Fruit fly (Drosophila melanogaster) whole organism, prepupa: Measurements from ENCODE around the gene Fum2.
A peak's percentile ranks its signal among the peaks of the same experiment; 100 is the strongest.

Experiments used
- Blimp-1 ChIP-seq: fragments of 200-800 bp; sonication (Bioruptor generic); optimal IDR thresholded peaks from 3 replicates; lab custom pipeline; 2017; ENCODE audit warnings: missing biosample characterization, missing genetic modification characterization, mild to moderate bottlenecking, moderate library complexity, missing genetic modification reagents
- CG10631 ChIP-seq: fragments of 200-800 bp; sonication (Bioruptor generic); optimal IDR thresholded peaks from 2 replicates; lab custom pipeline; 2016; ENCODE audit warnings: missing biosample characterization, missing genetic modification characterization
- CG10669 ChIP-seq: fragments of 200-800 bp; sonication (Bioruptor generic); optimal IDR thresholded peaks from 3 replicates; lab custom pipeline; 2018; ENCODE audit warnings: missing biosample characterization, mild to moderate bottlenecking, missing genetic modification characterization, moderate library complexity
- CG11902 ChIP-seq: fragments of 200-800 bp; sonication (Bioruptor generic); optimal IDR thresholded peaks from 3 replicates; lab custom pipeline; 2016; ENCODE audit warnings: missing biosample characterization, missing genetic modification characterization
- CG15336 ChIP-seq: fragments of 200-800 bp; sonication (Bioruptor generic); IDR thresholded peaks from 2 replicates; pipeline ENCODE4 v1.3.6; 2022; ENCODE audit warnings: missing biosample characterization, missing genetic modification characterization
- CG1621 ChIP-seq: fragments of 200-800 bp; sonication (Bioruptor generic); optimal IDR thresholded peaks from 3 replicates; lab custom pipeline; 2018; ENCODE audit warnings: missing biosample characterization, mild to moderate bottlenecking, missing genetic modification characterization
- CG16779 ChIP-seq: fragments of 200-800 bp; sonication (Bioruptor generic); optimal IDR thresholded peaks from 3 replicates; lab custom pipeline; 2017; ENCODE audit warnings: missing biosample characterization, mild to moderate bottlenecking, missing genetic modification characterization
- CG3032 ChIP-seq: fragments of 200-800 bp; optimal IDR thresholded peaks from 2 replicates; lab custom pipeline; 2019; ENCODE audit warnings: missing biosample characterization, mild to moderate bottlenecking, missing genetic modification characterization, moderate library complexity
- CG31627 ChIP-seq: fragments of 200-800 bp; sonication (Bioruptor generic); optimal IDR thresholded peaks from 3 replicates; lab custom pipeline; 2016; ENCODE audit warnings: missing biosample characterization, missing genetic modification characterization
- CG32006 ChIP-seq: fragments of 200-800 bp; sonication (Bioruptor generic); optimal IDR thresholded peaks from 3 replicates; lab custom pipeline; 2017; ENCODE audit warnings: missing biosample characterization, mild to moderate bottlenecking, missing genetic modification characterization
- CG3919 ChIP-seq: fragments of 200-800 bp; sonication (Bioruptor generic); optimal IDR thresholded peaks from 3 replicates; lab custom pipeline; 2016; ENCODE audit warnings: missing biosample characterization, missing genetic modification characterization
- CG4318 ChIP-seq: fragments of 200-800 bp; sonication (Bioruptor generic); optimal IDR thresholded peaks from 3 replicates; lab custom pipeline; 2017; ENCODE audit warnings: missing biosample characterization, mild to moderate bottlenecking, missing genetic modification characterization
- CG6163 ChIP-seq: fragments of 200-800 bp; sonication (Bioruptor generic); IDR thresholded peaks from 3 replicates; pipeline ENCODE4 v1.3.6; 2022; ENCODE audit warnings: missing biosample characterization, missing genetic modification characterization
- CG6792 ChIP-seq: fragments of 200-800 bp; sonication (Bioruptor generic); optimal IDR thresholded peaks from 3 replicates; lab custom pipeline; 2016; ENCODE audit warnings: missing biosample characterization, missing genetic modification characterization
- CG6854 ChIP-seq: fragments of 200-800 bp; sonication (Bioruptor generic); optimal IDR thresholded peaks from 2 replicates; lab custom pipeline; 2017; ENCODE audit warnings: missing biosample characterization, mild to moderate bottlenecking, missing genetic modification characterization
- CG8119 ChIP-seq: fragments of 200-800 bp; sonication (Bioruptor generic); IDR thresholded peaks from 3 replicates; pipeline ENCODE4 v1.3.6; 2022; ENCODE audit warnings: missing biosample characterization, missing genetic modification characterization
- CG8319 ChIP-seq: fragments of 200-800 bp; sonication (Bioruptor generic); optimal IDR thresholded peaks from 3 replicates; lab custom pipeline; 2016; ENCODE audit warnings: missing biosample characterization, missing genetic modification characterization
- CG8632 ChIP-seq: fragments of 200-800 bp; sonication (Bioruptor generic); optimal IDR thresholded peaks from 3 replicates; lab custom pipeline; 2016; ENCODE audit warnings: missing biosample characterization, missing genetic modification characterization
- CG9139 ChIP-seq: fragments of 200-800 bp; sonication (Bioruptor generic); optimal IDR thresholded peaks from 3 replicates; lab custom pipeline; 2017; ENCODE audit warnings: missing biosample characterization, mild to moderate bottlenecking, missing genetic modification characterization
- Eip75B ChIP-seq: fragments of 200-800 bp; sonication (Bioruptor generic); optimal IDR thresholded peaks from 3 replicates; lab custom pipeline; 2016; ENCODE audit warnings: missing biosample characterization, missing genetic modification characterization
- Eip78C ChIP-seq: fragments of 200-800 bp; sonication (Bioruptor generic); peaks from one replicate; lab custom pipeline; 2016; ENCODE audit warnings: missing biosample characterization, missing genetic modification characterization
- Eip93F ChIP-seq: fragments of 200-800 bp; sonication (Bioruptor generic); optimal IDR thresholded peaks from 2 replicates; lab custom pipeline; 2016; ENCODE audit warnings: missing biosample characterization, mild to moderate bottlenecking, missing genetic modification characterization
- Ets96B ChIP-seq: fragments of 200-800 bp; optimal IDR thresholded peaks from 2 replicates; lab custom pipeline; 2019; ENCODE audit warnings: missing biosample characterization, mild to moderate bottlenecking, missing genetic modification characterization, moderate library complexity
- Gug ChIP-seq: fragments of 200-800 bp; sonication (Bioruptor generic); IDR thresholded peaks from 2 replicates; pipeline ENCODE4 v1.3.6; 2022; ENCODE audit warnings: missing biosample characterization, missing genetic modification characterization
- Hr38 ChIP-seq: sonication (Bioruptor generic); optimal IDR thresholded peaks from 2 replicates; lab custom pipeline; 2016; ENCODE audit warnings: missing biosample characterization, missing genetic modification characterization
- Hr39 ChIP-seq: fragments of 200-800 bp; sonication (Bioruptor generic); optimal IDR thresholded peaks from 2 replicates; lab custom pipeline; 2016; ENCODE audit warnings: missing biosample characterization, missing genetic modification characterization
- Hr4 ChIP-seq: fragments of 200-800 bp; sonication (Bioruptor generic); optimal IDR thresholded peaks from 3 replicates; lab custom pipeline; 2016; ENCODE audit warnings: missing biosample characterization, missing genetic modification characterization
- Lpt ChIP-seq: fragments of 200-800 bp; sonication (Bioruptor generic); optimal IDR thresholded peaks from 3 replicates; lab custom pipeline; 2016; ENCODE audit warnings: missing biosample characterization, missing genetic modification characterization
- Met ChIP-seq: fragments of 200-800 bp; sonication (Bioruptor generic); optimal IDR thresholded peaks from 3 replicates; lab custom pipeline; 2016; ENCODE audit warnings: missing biosample characterization, missing genetic modification characterization
- OdsH ChIP-seq: fragments of 200-800 bp; sonication (Bioruptor generic); optimal IDR thresholded peaks from 3 replicates; lab custom pipeline; 2016; ENCODE audit warnings: missing biosample characterization, missing genetic modification characterization
- Smox ChIP-seq: fragments of 200-800 bp; sonication (Bioruptor generic); optimal IDR thresholded peaks from 3 replicates; lab custom pipeline; 2016; ENCODE audit warnings: missing biosample characterization, missing genetic modification characterization
- Sox102F ChIP-seq: fragments of 200-800 bp; sonication (Bioruptor generic); optimal IDR thresholded peaks from 2 replicates; lab custom pipeline; 2016; ENCODE audit warnings: missing biosample characterization, mild to moderate bottlenecking, missing genetic modification characterization
- Sox14 ChIP-seq: fragments of 200-800 bp; sonication (Bioruptor generic); optimal IDR thresholded peaks from 3 replicates; lab custom pipeline; 2016; ENCODE audit warnings: missing biosample characterization, missing genetic modification characterization
- Sox15 ChIP-seq: fragments of 200-800 bp; sonication (Bioruptor generic); optimal IDR thresholded peaks from 3 replicates; lab custom pipeline; 2016; ENCODE audit warnings: missing biosample characterization, missing genetic modification characterization
- acj6 ChIP-seq: fragments of 200-800 bp; sonication (Bioruptor generic); optimal IDR thresholded peaks from 3 replicates; lab custom pipeline; 2016; ENCODE audit warnings: missing biosample characterization, missing genetic modification characterization
- cyc ChIP-seq: fragments of 200-800 bp; sonication (Bioruptor generic); optimal IDR thresholded peaks from 3 replicates; lab custom pipeline; 2016; ENCODE audit warnings: missing biosample characterization, missing genetic modification characterization
- dac ChIP-seq: fragments of 200-800 bp; sonication (Bioruptor generic); optimal IDR thresholded peaks from 2 replicates; lab custom pipeline; 2017; ENCODE audit warnings: missing biosample characterization, mild to moderate bottlenecking, missing genetic modification characterization
- esn ChIP-seq: fragments of 200-800 bp; sonication (Bioruptor generic); optimal IDR thresholded peaks from 2 replicates; lab custom pipeline; 2016; ENCODE audit warnings: missing biosample characterization, mild to moderate bottlenecking, missing genetic modification characterization, moderate library complexity
- fd59A ChIP-seq: fragments of 200-800 bp; sonication (Bioruptor generic); optimal IDR thresholded peaks from 2 replicates; lab custom pipeline; 2017; ENCODE audit warnings: missing biosample characterization, mild to moderate bottlenecking, missing genetic modification characterization, missing genetic modification reagents
- fd85E ChIP-seq: fragments of 200-800 bp; sonication (Bioruptor generic); optimal IDR thresholded peaks from 3 replicates; lab custom pipeline; 2016; ENCODE audit warnings: missing biosample characterization, missing genetic modification characterization
- fkh ChIP-seq: fragments of 200-800 bp; sonication (Bioruptor generic); optimal IDR thresholded peaks from 3 replicates; lab custom pipeline; 2017; ENCODE audit warnings: missing biosample characterization, mild to moderate bottlenecking, missing genetic modification characterization, moderate library complexity
- lz ChIP-seq: fragments of 200-800 bp; sonication (Bioruptor generic); optimal IDR thresholded peaks from 3 replicates; lab custom pipeline; 2016; ENCODE audit warnings: missing biosample characterization, missing genetic modification characterization
- net ChIP-seq: fragments of 200-800 bp; sonication (Bioruptor generic); optimal IDR thresholded peaks from 3 replicates; lab custom pipeline; 2016; ENCODE audit warnings: missing biosample characterization, missing genetic modification characterization
- pdm3 ChIP-seq: fragments of 200-800 bp; sonication (Bioruptor generic); optimal IDR thresholded peaks from 3 replicates; lab custom pipeline; 2016; ENCODE audit warnings: missing biosample characterization, missing genetic modification characterization
- salr ChIP-seq, 2 experiments: fragments of 200-800 bp; sonication (Bioruptor generic); optimal IDR thresholded peaks; 3 replicates each; lab custom pipeline; 2016 to 2018; ENCODE audit warnings: missing biosample characterization in 2 of 2, missing genetic modification characterization in 2 of 2, mild to moderate bottlenecking in 1 of 2
- ss ChIP-seq, 2 experiments: fragments of 200-800 bp; sonication (Bioruptor generic); optimal IDR thresholded peaks; 2 replicates in 1 of 2; 3 replicates in 1 of 2; lab custom pipeline; 2017 to 2018; ENCODE audit warnings: mild to moderate bottlenecking in 2 of 2, missing biosample characterization in 2 of 2, missing genetic modification characterization in 2 of 2, moderate library complexity in 1 of 2
- svp ChIP-seq: fragments of 200-800 bp; sonication (Bioruptor generic); peaks from one replicate; lab custom pipeline; 2016; ENCODE audit warnings: missing biosample characterization, missing genetic modification characterization
- topi ChIP-seq: fragments of 200-800 bp; sonication (Bioruptor generic); optimal IDR thresholded peaks from 3 replicates; lab custom pipeline; 2016; ENCODE audit warnings: missing biosample characterization, missing genetic modification characterization

The Fum2 gene

dm6 chrX:6642593-6643257 is 38.8 kb upstream of the Fum2 start (continued):
- peak; percentile 31 for TF ChIP-seq acj6 (GFP tag; lab: Kevin White, UChicago)
- peak; percentile 30 for TF ChIP-seq net (GFP tag; lab: Kevin White, UChicago)
- peak; percentile 84 for TF ChIP-seq svp (GFP tag; lab: Kevin White, UChicago)
- TF ChIP-seq Ets96B (tag; lab: Kevin White, UChicago) = peak; percentile 57
- peak; percentile 66 for TF ChIP-seq esn (GFP tag; lab: Kevin White, UChicago)
- TF ChIP-seq CG9139 (GFP tag; lab: Kevin White, UChicago) = no peak
- peak; percentile 56 for TF ChIP-seq Sox102F (GFP tag; lab: Kevin White, UChicago)
- TF ChIP-seq ss (GFP tag; optimal IDR thresholded peaks at IDR 0.05; lab: Kevin White, UChicago) = peak; percentile 29 to 32
- peak; percentile 61 for TF ChIP-seq Met (GFP tag; lab: Kevin White, UChicago)
- no peak for TF ChIP-seq CG8319 (GFP tag; lab: Kevin White, UChicago)
- no peak for TF ChIP-seq dac (GFP tag; lab: Kevin White, UChicago)
- no peak for TF ChIP-seq salr (GFP tag; optimal IDR thresholded peaks at IDR 0.05; lab: Kevin White, UChicago)
- TF ChIP-seq CG1621 (tag; lab: Kevin White, UChicago) = peak; percentile 15
- no peak for TF ChIP-seq fkh (GFP tag; lab: Kevin White, UChicago)
- TF ChIP-seq CG10631 = peak; percentile 61
- no peak for TF ChIP-seq CG11902 (GFP tag; lab: Kevin White, UChicago)
- TF ChIP-seq Eip75B (GFP tag; lab: Kevin White, UChicago) = peak; percentile 64
- TF ChIP-seq CG16779 (tag; lab: Kevin White, UChicago) = no peak
- TF ChIP-seq Smox (GFP tag; lab: Kevin White, UChicago) = peak; percentile 54
- TF ChIP-seq Blimp-1 (GFP tag; lab: Kevin White, UChicago) = peak; percentile 11
- peak; percentile 44 for TF ChIP-seq cyc (GFP tag; lab: Kevin White, UChicago)
- TF ChIP-seq pdm3 (GFP tag; lab: Kevin White, UChicago) = peak; percentile 60
- TF ChIP-seq Sox14 = peak; percentile 50
- TF ChIP-seq Lpt = no peak
- TF ChIP-seq, all 60 proteins: peak for 45

DNA sequence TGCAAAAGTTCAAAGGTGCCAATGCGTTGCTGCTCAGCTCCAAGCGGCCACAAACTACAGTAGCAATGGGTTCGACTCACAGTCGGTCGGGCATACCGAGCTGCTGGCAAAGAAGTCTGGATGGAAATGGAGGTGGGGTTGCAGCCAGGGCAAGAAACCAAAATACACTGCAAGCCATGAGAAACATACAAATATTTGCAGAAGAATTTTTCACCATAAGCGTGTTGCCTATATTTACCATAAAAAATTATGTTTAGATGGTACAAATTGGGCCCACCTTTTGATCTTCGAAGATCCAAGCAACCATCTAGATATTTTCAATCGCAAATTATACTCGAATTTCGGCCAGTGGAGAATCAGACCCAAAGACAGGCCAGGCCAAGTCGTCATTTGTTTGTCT is 34.7 kb upstream of the Fum2 start:
- TF ChIP-seq lz (no peak), fd85E (GFP tag; lab: Kevin White, UChicago) (no peak), CG10669 (GFP tag; lab: Kevin White, UChicago) (no peak), CG10631 (peak; percentile 25), CG1621 (tag; lab: Kevin White, UChicago) (no peak), net (GFP tag; lab: Kevin White, UChicago) (no peak), Gug (no peak), CG32006 (peak; percentile 37), CG3032 (tag; lab: Kevin White, UChicago) (peak; percentile 10), CG31627 (peak; percentile 13), Hr38 (no peak), CG8632 (GFP tag; lab: Kevin White, UChicago) (no peak), CG8119 (GFP tag; lab: Robert Waterston, UW) (peak; percentile 26; the same call in 1 of the 3 replicates), fd59A (GFP tag; lab: Kevin White, UChicago) (no peak), Eip78C (peak; percentile 73), Met (GFP tag; lab: Kevin White, UChicago) (no peak), Eip93F (GFP tag; lab: Kevin White, UChicago) (no peak), ss (GFP tag; optimal IDR thresholded peaks at IDR 0.05; lab: Kevin White, UChicago) (peak in 1 of 2 experiments; percentile 21), Sox14 (peak; percentile 18), Hr39 (GFP tag; lab: Kevin White, UChicago) (no peak), CG6163 (GFP tag; lab: Robert Waterston, UW) (0 out of 3 replicates have a peak, but pooled peaks have one; percentile 28), CG6792 (GFP tag; lab: Kevin White, UChicago) (peak; percentile 5), Ets96B (tag; lab: Kevin White, UChicago) (peak; percentile 3), CG4318 (GFP tag; lab: Kevin White, UChicago) (no peak), CG15336 (GFP tag; lab: Robert Waterston, UW) (peak; percentile 42; the same call in 1 of the 2 replicates), CG6854 (GFP tag; lab: Kevin White, UChicago) (no peak), CG3919 (GFP tag; lab: Kevin White, UChicago) (peak; percentile 9), Sox15 (GFP tag; lab: Kevin White, UChicago) (no peak), OdsH (GFP tag; lab: Kevin White, UChicago) (peak; percentile 4), svp (GFP tag; lab: Kevin White, UChicago) (peak; percentile 64), CG8319 (GFP tag; lab: Kevin White, UChicago) (no peak), fkh (GFP tag; lab: Kevin White, UChicago) (no peak), Hr4 (GFP tag; lab: Kevin White, UChicago) (peak; percentile 13), topi (no peak)
